Fruit fly (Drosophila melanogaster) whole organism, embryonic: ENCODE results near the gene Syx5.
A peak's percentile ranks its signal among the peaks of the same experiment; 100 is the strongest.

Source experiments
- Asciz ChIP-seq: fragments of 200-800 bp; sonication (Bioruptor generic); optimal IDR thresholded peaks from 2 replicates; lab custom pipeline; 2017; ENCODE audit warnings: missing biosample characterization, mild to moderate bottlenecking, missing genetic modification characterization, missing genetic modification reagents
- BEAF-32 ChIP-seq: fragments of 200-800 bp; sonication (Bioruptor generic); optimal IDR thresholded peaks from 3 replicates; lab custom pipeline; 2017; ENCODE audit warnings: missing biosample characterization, missing genetic modification characterization, mild to moderate bottlenecking, moderate library complexity, missing genetic modification reagents
- CG10267 ChIP-seq: fragments of 200-800 bp; sonication (Bioruptor generic); optimal IDR thresholded peaks from 2 replicates; lab custom pipeline; 2018; ENCODE audit warnings: missing biosample characterization, mild to moderate bottlenecking, missing genetic modification characterization, moderate library complexity
- CG11504 ChIP-seq: fragments of 200-800 bp; sonication (Bioruptor generic); optimal IDR thresholded peaks from 3 replicates; lab custom pipeline; 2019; ENCODE audit warnings: missing biosample characterization, mild to moderate bottlenecking, missing genetic modification characterization, moderate library complexity
- CG14710 ChIP-seq: fragments of 200-800 bp; sonication (Bioruptor generic); optimal IDR thresholded peaks from 3 replicates; lab custom pipeline; 2019; ENCODE audit warnings: missing biosample characterization, mild to moderate bottlenecking, missing genetic modification characterization, moderate library complexity
- CG15479 ChIP-seq: fragments of 200-800 bp; sonication (Bioruptor generic); optimal IDR thresholded peaks from 3 replicates; lab custom pipeline; 2019; ENCODE audit warnings: missing biosample characterization, mild to moderate bottlenecking, missing genetic modification characterization, moderate library complexity
- CG1603 ChIP-seq: fragments of 200-800 bp; sonication (Bioruptor generic); optimal IDR thresholded peaks from 2 replicates; lab custom pipeline; 2019; ENCODE audit warnings: missing biosample characterization, mild to moderate bottlenecking, missing genetic modification characterization, moderate library complexity
- CG17186 ChIP-seq: fragments of 200-800 bp; sonication (Bioruptor generic); optimal IDR thresholded peaks from 3 replicates; lab custom pipeline; 2017; ENCODE audit warnings: missing biosample characterization, missing genetic modification reagents, missing genetic modification characterization
- CG2116 ChIP-seq: fragments of 200-800 bp; sonication (Bioruptor generic); optimal IDR thresholded peaks from 3 replicates; lab custom pipeline; 2018; ENCODE audit warnings: missing biosample characterization, mild to moderate bottlenecking, missing genetic modification characterization
- CG30020 ChIP-seq: fragments of 200-800 bp; optimal IDR thresholded peaks from 2 replicates; lab custom pipeline; 2019; ENCODE audit warnings: missing biosample characterization, mild to moderate bottlenecking, missing genetic modification characterization, moderate library complexity
- CG3838 ChIP-seq: fragments of 200-800 bp; sonication (Bioruptor generic); optimal IDR thresholded peaks from 3 replicates; lab custom pipeline; 2016; ENCODE audit warnings: missing biosample characterization, missing genetic modification characterization
- CG6854 ChIP-seq: fragments of 200-800 bp; sonication (Bioruptor generic); optimal IDR thresholded peaks from 3 replicates; lab custom pipeline; 2017; ENCODE audit warnings: missing biosample characterization, mild to moderate bottlenecking, missing genetic modification characterization
- CG7271 ChIP-seq: fragments of 200-800 bp; sonication (Bioruptor generic); optimal IDR thresholded peaks from 2 replicates; lab custom pipeline; 2018; ENCODE audit warnings: missing biosample characterization, mild to moderate bottlenecking, missing genetic modification characterization, moderate library complexity
- CG7372 ChIP-seq: fragments of 200-800 bp; sonication (Bioruptor generic); IDR thresholded peaks from 2 replicates; pipeline ENCODE4 v1.3.6; 2022; ENCODE audit warnings: missing biosample characterization, missing genetic modification characterization
- CG8089 ChIP-seq: fragments of 200-800 bp; sonication (Bioruptor generic); optimal IDR thresholded peaks from 3 replicates; lab custom pipeline; 2016; ENCODE audit warnings: missing biosample characterization, missing genetic modification characterization
- CG8281 ChIP-seq: fragments of 200-800 bp; sonication (Bioruptor generic); optimal IDR thresholded peaks from 2 replicates; lab custom pipeline; 2018; ENCODE audit warnings: missing biosample characterization, mild to moderate bottlenecking, missing genetic modification characterization, moderate library complexity
- Dp ChIP-seq: fragments of 200-800 bp; sonication (Bioruptor generic); optimal IDR thresholded peaks from 2 replicates; lab custom pipeline; 2018; ENCODE audit warnings: missing biosample characterization, mild to moderate bottlenecking, missing genetic modification characterization, moderate library complexity
- E2f2 ChIP-seq: fragments of 200-800 bp; sonication (Bioruptor generic); IDR thresholded peaks from 2 replicates; pipeline ENCODE4 v1.3.6; 2022; ENCODE audit warnings: missing biosample characterization, missing genetic modification characterization
- Elba2 ChIP-seq: fragments of 200-800 bp; sonication (Bioruptor generic); optimal IDR thresholded peaks from 3 replicates; lab custom pipeline; 2016; ENCODE audit warnings: missing biosample characterization, missing genetic modification characterization
- Hr3 ChIP-seq: fragments of 200-800 bp; sonication (Bioruptor generic); optimal IDR thresholded peaks from 3 replicates; lab custom pipeline; 2016; ENCODE audit warnings: missing biosample characterization, missing genetic modification characterization
- Lhr ChIP-seq: fragments of 200-800 bp; sonication (Bioruptor generic); optimal IDR thresholded peaks from 3 replicates; lab custom pipeline; 2017; ENCODE audit warnings: mild to moderate bottlenecking, missing biosample characterization, missing genetic modification reagents, missing genetic modification characterization
- MBD-R2 ChIP-seq: fragments of 200-800 bp; sonication (Bioruptor generic); IDR thresholded peaks from 2 replicates; pipeline ENCODE4 v1.3.6; 2022; ENCODE audit warnings: missing biosample characterization, missing genetic modification characterization
- MESR4 ChIP-seq: fragments of 200-800 bp; sonication (Bioruptor generic); optimal IDR thresholded peaks from 2 replicates; lab custom pipeline; 2018; ENCODE audit warnings: missing biosample characterization, mild to moderate bottlenecking, missing genetic modification characterization, moderate library complexity
- Med ChIP-seq: fragments of 200-800 bp; sonication (Bioruptor generic); peaks from one replicate; lab custom pipeline; 2016; ENCODE audit warnings: missing biosample characterization, missing genetic modification characterization, mild to moderate bottlenecking, inconsistent platforms, moderate library complexity
- Neu2 ChIP-seq: fragments of 200-800 bp; sonication (Bioruptor generic); optimal IDR thresholded peaks from 3 replicates; lab custom pipeline; 2016; ENCODE audit warnings: missing biosample characterization, missing genetic modification characterization, borderline replicate concordance
- Opbp ChIP-seq: fragments of 200-800 bp; sonication (Bioruptor generic); IDR thresholded peaks from 3 replicates; pipeline ENCODE4 v1.3.6; 2022; ENCODE audit warnings: missing biosample characterization, missing genetic modification characterization; ENCODE audit not compliant: partially characterized antibody
- Stat92E ChIP-seq, 3 experiments: fragments of >200 bp in 2 of 3; fragments of 200-800 bp in 1 of 3; sonication (Bioruptor generic) in 1 of 3; optimal IDR thresholded peaks; 2 replicates each; lab custom pipeline; 2017 to 2019; ENCODE audit warnings: missing biosample characterization in 3 of 3, missing genetic modification characterization in 3 of 3, mild to moderate bottlenecking in 1 of 3, moderate library complexity in 1 of 3
- TFAM ChIP-seq: fragments of 200-800 bp; sonication (Bioruptor generic); optimal IDR thresholded peaks from 2 replicates; lab custom pipeline; 2017; ENCODE audit warnings: missing biosample characterization, missing genetic modification characterization, inconsistent platforms
- Xrp1 ChIP-seq: fragments of 200-800 bp; sonication (Bioruptor generic); IDR thresholded peaks from 2 replicates; pipeline ENCODE4 v1.3.6; 2022; ENCODE audit warnings: missing biosample characterization, missing genetic modification characterization
- crp ChIP-seq, 2 experiments: fragments of 200-800 bp; sonication (Bioruptor generic); optimal IDR thresholded peaks; 2 replicates in 1 of 2; 3 replicates in 1 of 2; lab custom pipeline; 2017; ENCODE audit warnings: missing biosample characterization in 2 of 2, missing genetic modification characterization in 2 of 2, mild to moderate bottlenecking in 1 of 2, moderate library complexity in 1 of 2
- fru ChIP-seq: fragments of >200 bp; optimal IDR thresholded peaks from 2 replicates; lab custom pipeline; 2017
- gce ChIP-seq: fragments of 200-800 bp; sonication (Bioruptor generic); IDR thresholded peaks from 3 replicates; pipeline ENCODE4 v1.3.6; 2022; ENCODE audit warnings: missing biosample characterization, missing genetic modification characterization
- grau ChIP-seq: fragments of 200-800 bp; optimal IDR thresholded peaks from 3 replicates; lab custom pipeline; 2019; ENCODE audit warnings: missing biosample characterization, mild to moderate bottlenecking, missing genetic modification characterization, moderate library complexity
- gsb ChIP-seq: fragments of 200-800 bp; sonication (Bioruptor generic); IDR thresholded peaks from 2 replicates; pipeline ENCODE4 v1.3.6; 2022; ENCODE audit warnings: missing biosample characterization, missing genetic modification characterization
- hb ChIP-seq: fragments of 200-800 bp; sonication (Bioruptor generic); IDR thresholded peaks from 3 replicates; pipeline ENCODE4 v1.3.6; 2022; ENCODE audit warnings: missing biosample characterization, missing genetic modification characterization; ENCODE audit not compliant: partially characterized antibody
- her ChIP-seq: fragments of 200-800 bp; sonication (Bioruptor generic); optimal IDR thresholded peaks from 2 replicates; lab custom pipeline; 2016; ENCODE audit warnings: missing biosample characterization, missing genetic modification characterization
- insv ChIP-seq, 2 experiments: fragments of 200-800 bp; sonication (Bioruptor generic); optimal IDR thresholded peaks; 3 replicates each; lab custom pipeline; 2016 to 2018; ENCODE audit warnings: missing biosample characterization in 2 of 2, missing genetic modification characterization in 2 of 2
- klu ChIP-seq: fragments of 200-800 bp; sonication (Bioruptor generic); IDR thresholded peaks from 2 replicates; pipeline ENCODE4 v1.3.6; 2022; ENCODE audit warnings: missing biosample characterization, missing genetic modification characterization
- lab ChIP-seq: fragments of 200-800 bp; sonication (Bioruptor generic); optimal IDR thresholded peaks from 3 replicates; lab custom pipeline; 2017; ENCODE audit warnings: missing biosample characterization, missing genetic modification characterization, mild to moderate bottlenecking, moderate library complexity, missing genetic modification reagents
- mam ChIP-seq: fragments of 200-800 bp; sonication (Bioruptor generic); optimal IDR thresholded peaks from 3 replicates; lab custom pipeline; 2016; ENCODE audit warnings: missing biosample characterization, missing genetic modification characterization
- org-1 ChIP-seq: fragments of 200-800 bp; sonication (Bioruptor generic); optimal IDR thresholded peaks from 2 replicates; lab custom pipeline; 2017; ENCODE audit warnings: missing biosample characterization, missing genetic modification characterization
- pzg ChIP-seq: fragments of 200-800 bp; sonication (Bioruptor generic); optimal IDR thresholded peaks from 3 replicates; lab custom pipeline; 2018; ENCODE audit warnings: missing biosample characterization, mild to moderate bottlenecking, missing genetic modification characterization, moderate library complexity
- sisA ChIP-seq: fragments of 200-800 bp; sonication (Bioruptor generic); IDR thresholded peaks from 2 replicates; pipeline ENCODE4 v1.3.6; 2022; ENCODE audit warnings: missing biosample characterization, missing genetic modification characterization
- stwl ChIP-seq: fragments of 200-800 bp; sonication (Bioruptor generic); optimal IDR thresholded peaks from 3 replicates; lab custom pipeline; 2018; ENCODE audit warnings: missing biosample characterization, mild to moderate bottlenecking, missing genetic modification characterization, moderate library complexity
- tin ChIP-seq: fragments of 200-800 bp; sonication (Bioruptor generic); optimal IDR thresholded peaks from 3 replicates; lab custom pipeline; 2016; ENCODE audit warnings: missing biosample characterization, missing genetic modification characterization
- tll ChIP-seq, 2 experiments: fragments of 200-800 bp in 1 of 2; fragments of >200 bp in 1 of 2; sonication (Bioruptor generic) in 1 of 2; optimal IDR thresholded peaks; 2 replicates each; lab custom pipeline; 2017 to 2019; ENCODE audit warnings: missing biosample characterization in 2 of 2, missing genetic modification characterization in 2 of 2, mild to moderate bottlenecking in 1 of 2, moderate library complexity in 1 of 2
- trem ChIP-seq: fragments of 200-800 bp; optimal IDR thresholded peaks from 3 replicates; lab custom pipeline; 2019; ENCODE audit warnings: missing biosample characterization, mild to moderate bottlenecking, missing genetic modification characterization, moderate library complexity
- twi ChIP-seq: fragments of 200-800 bp; optimal IDR thresholded peaks from 2 replicates; lab custom pipeline; 2019; ENCODE audit warnings: missing biosample characterization, mild to moderate bottlenecking, missing genetic modification characterization, moderate library complexity
- unc-4 ChIP-seq: fragments of 200-800 bp; sonication (Bioruptor generic); IDR thresholded peaks from 2 replicates; pipeline ENCODE4 v1.3.6; 2022; ENCODE audit warnings: missing biosample characterization, missing genetic modification characterization; ENCODE audit not compliant: partially characterized antibody

The Syx5 gene

DNA sequence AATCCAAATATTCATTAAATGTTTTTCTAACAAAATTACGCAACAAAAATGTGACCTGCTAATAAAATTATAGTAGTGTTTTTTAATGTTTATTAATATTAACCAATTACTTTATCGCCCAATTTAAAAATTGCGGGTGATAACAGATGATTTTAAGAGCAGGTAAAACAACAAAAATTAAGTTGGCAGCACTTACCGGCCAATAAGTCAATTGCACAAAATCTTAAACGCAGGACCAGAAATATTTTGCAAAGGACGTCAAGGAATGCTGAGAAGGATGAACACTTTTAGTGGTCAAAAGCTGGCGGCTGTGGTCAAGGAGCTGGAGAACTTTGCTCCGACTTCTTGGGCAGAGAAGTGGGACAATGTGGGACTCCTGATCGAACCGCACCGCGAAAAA lies 19.7 kb downstream of the Syx5 start, which contains the start of gene CG4278:
TSS of gene CG4278 (plus strand) at position 178 of the 400 bp plus-strand sequence.
- TF ChIP-seq pzg (peak; percentile 44), trem (peak; percentile 99), Elba2 (peak; percentile 95), crp (GFP tag; optimal IDR thresholded peaks at IDR 0.05; lab: Kevin White, UChicago) (peak; percentile 24 to 90), CG15479 (peak; percentile 51), lab (GFP tag; lab: Kevin White, UChicago) (no peak), MESR4 (GFP tag; lab: Kevin White, UChicago) (peak; percentile 25), CG14710 (tag; lab: Kevin White, UChicago) (peak; percentile 29), CG30020 (tag; lab: Kevin White, UChicago) (peak; percentile 0), Stat92E (GFP tag; optimal IDR thresholded peaks at IDR 0.05; lab: Kevin White, UChicago) (no peak), MBD-R2 (GFP tag; lab: Robert Waterston, UW) (peak; percentile 81), CG1603 (peak; percentile 42), BEAF-32 (GFP tag; lab: Kevin White, UChicago) (peak; percentile 13), tll (GFP tag; optimal IDR thresholded peaks at IDR 0.05; lab: Kevin White, UChicago) (peak in 1 of 2 experiments; percentile 55), CG8089 (GFP tag; lab: Kevin White, UChicago) (no peak), CG10267 (tag; lab: Kevin White, UChicago) (peak; percentile 10), CG3838 (GFP tag; lab: Kevin White, UChicago) (no peak), Dp (GFP tag; lab: Kevin White, UChicago) (peak; percentile 87), CG6854 (GFP tag; lab: Kevin White, UChicago) (no peak), CG17186 (GFP tag; lab: Kevin White, UChicago) (peak; percentile 2), E2f2 (GFP tag; lab: Robert Waterston, UW) (peak; percentile 89), stwl (peak; percentile 45), Neu2 (GFP tag; lab: Kevin White, UChicago) (no peak)

DNA sequence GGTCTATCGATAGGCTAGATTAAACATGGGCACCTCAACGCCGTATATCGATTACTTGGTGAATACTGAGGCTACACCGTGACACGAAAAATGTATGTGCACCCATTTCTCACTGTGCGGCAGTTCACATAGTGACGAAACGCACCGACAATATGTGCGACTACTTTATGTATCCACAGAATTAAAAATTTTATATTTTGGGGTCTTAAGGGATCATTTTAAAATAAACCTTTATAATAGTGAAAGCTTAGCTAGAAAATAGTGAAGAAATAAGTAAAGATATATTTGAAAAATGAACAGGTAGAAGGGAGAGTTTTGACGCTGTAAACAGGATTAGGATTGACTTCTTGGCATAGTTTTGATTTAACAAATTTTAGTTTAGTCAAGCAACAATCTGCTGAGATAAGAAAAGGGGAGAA lies 22.0 kb downstream of the Syx5 start, which contains the start of gene mRpL4:
TSS of gene mRpL4 (minus strand) at position 31 of the 419 bp plus-strand sequence.
- TF ChIP-seq twi (peak; percentile 25), trem (peak; percentile 84), Lhr (peak; percentile 69), CG8281 (tag; lab: Kevin White, UChicago) (no peak), gsb (GFP tag; lab: Robert Waterston, UW) (peak; percentile 14; the same call in 1 of the 2 replicates), TFAM (GFP tag; lab: Kevin White, UChicago) (no peak), hb (GFP tag; lab: Robert Waterston, UW) (peak; percentile 99), grau (tag; lab: Kevin White, UChicago) (peak; percentile 89), tin (peak; percentile 85), klu (no peak), Med (GFP tag; lab: Kevin White, UChicago) (no peak), Xrp1 (GFP tag; lab: Robert Waterston, UW) (peak; percentile 74), Opbp (GFP tag; lab: Robert Waterston, UW) (peak; percentile 99), gce (GFP tag; lab: Robert Waterston, UW) (peak; percentile 60; the same call in 2 of the 3 replicates), Asciz (GFP tag; lab: Kevin White, UChicago) (no peak), fru (no peak), CG7372 (GFP tag; lab: Robert Waterston, UW) (no peak; the same call in 1 of the 2 replicates), CG11504 (no peak), org-1 (GFP tag; lab: Kevin White, UChicago) (no peak), Hr3 (peak; percentile 79), insv (GFP tag; optimal IDR thresholded peaks at IDR 0.05; lab: Kevin White, UChicago) (no peak), CG2116 (GFP tag; lab: Kevin White, UChicago) (peak; percentile 87), sisA (GFP tag; lab: Robert Waterston, UW) (peak; percentile 80), pzg (peak; percentile 82), her (GFP tag; lab: Kevin White, UChicago) (peak; percentile 66), CG7271 (no peak), unc-4 (GFP tag; lab: Robert Waterston, UW) (peak; percentile 98), mam (GFP tag; lab: Kevin White, UChicago) (peak; percentile 87)
